Worm (Caenorhabditis elegans): Measurements from ENCODE around the gene F16B12.1.

ce11 chrX:14090089-14090488 is 4.8 kb downstream of the F16B12.1 start, which contains the start of gene dsl-4:
- TF ChIP-seq ama-1 (optimal IDR thresholded peaks at IDR 0.05) (no peak), flt-1 (GFP tag; IDR thresholded peaks at IDR 0.05) (no peak)
